Fruit fly (Drosophila melanogaster): ENCODE measurements around the gene CG6614.

The CG6614 gene

dm6 chr2L:11648739-11649138, at the start of gene CG6614:
CG6614 (minus strand) TSS chr2L:11648839.
- TF ChIP-seq TFAM (GFP tag; optimal IDR thresholded peaks at IDR 0.05): no peak
- no peak for TF ChIP-seq wdn (GFP tag; IDR thresholded peaks at IDR 0.05)
- no peak for TF ChIP-seq Dll (GFP tag; IDR thresholded peaks at IDR 0.05; ENCODE audit: partially characterized antibody)
- no peak for TF ChIP-seq fru (optimal IDR thresholded peaks at IDR 0.05)
- TF ChIP-seq HLHmδ (GFP tag; optimal IDR thresholded peaks at IDR 0.05): no peak
- TF ChIP-seq lbe (GFP tag; optimal IDR thresholded peaks at IDR 0.05): no peak
- no peak for TF ChIP-seq tna (GFP tag; IDR thresholded peaks at IDR 0.05; ENCODE audit: partially characterized antibody)
- TF ChIP-seq twi (tag; optimal IDR thresholded peaks at IDR 0.05): no peak
- TF ChIP-seq gce (GFP tag; IDR thresholded peaks at IDR 0.05): no peak
- TF ChIP-seq CG2889 (GFP tag; IDR thresholded peaks at IDR 0.05): no peak
- no peak for TF ChIP-seq stc (GFP tag; IDR thresholded peaks at IDR 0.05)
- no peak for TF ChIP-seq dm (GFP tag; optimal IDR thresholded peaks at IDR 0.05)

dm6 chr2L:11694504-11694903, 45.9 kb upstream of the CG6614 start, which contains the start of gene CG4988:
CG4988 (plus strand) TSS chr2L:11694804.
- TF ChIP-seq fd64A (GFP tag; optimal IDR thresholded peaks at IDR 0.05) (no peak), CG34422 (GFP tag; IDR thresholded peaks at IDR 0.05) (no peak), CG34376 (GFP tag; optimal IDR thresholded peaks at IDR 0.05) (no peak), CG3163 (GFP tag; optimal IDR thresholded peaks at IDR 0.05) (no peak), Myb (GFP tag; optimal IDR thresholded peaks at IDR 0.05) (no peak), BtbVII (GFP tag; optimal IDR thresholded peaks at IDR 0.05) (no peak), sug (tag; optimal IDR thresholded peaks at IDR 0.05) (no peak), kay (GFP tag; optimal IDR thresholded peaks at IDR 0.05) (no peak), slou (GFP tag; optimal IDR thresholded peaks at IDR 0.05) (no peak), dm (GFP tag; optimal IDR thresholded peaks at IDR 0.05) (no peak), lmd (GFP tag; IDR thresholded peaks at IDR 0.05) (no peak), nmo (GFP tag; optimal IDR thresholded peaks at IDR 0.05) (no peak)

dm6 chr2L:11662959-11663358, 14.3 kb upstream of the CG6614 start, which contains the start of gene CG44477:
CG44477 (plus strand) TSS chr2L:11663259.
- no peak for TF ChIP-seq CG18619 (GFP tag; optimal IDR thresholded peaks at IDR 0.05)
- no peak for TF ChIP-seq CG5180 (GFP tag; optimal IDR thresholded peaks at IDR 0.05)

- TF ChIP-seq insv (GFP tag; optimal IDR thresholded peaks at IDR 0.05) (no peak), sr (GFP tag; IDR thresholded peaks at IDR 0.05) (no peak), wor (GFP tag; IDR thresholded peaks at IDR 0.05) (no peak), CG10321 (GFP tag; IDR thresholded peaks at IDR 0.05) (no peak), CG11695 (GFP tag; IDR thresholded peaks at IDR 0.05) (no peak), H2.0 (GFP tag; IDR thresholded peaks at IDR 0.05) (no peak), sc (optimal IDR thresholded peaks at IDR 0.05) (no peak), sc (GFP tag; optimal IDR thresholded peaks at IDR 0.05) (no peak), CG7357 (GFP tag; IDR thresholded peaks at IDR 0.05) (no peak), CG18476 (GFP tag; optimal IDR thresholded peaks at IDR 0.05) (no peak), eyg (GFP tag; optimal IDR thresholded peaks at IDR 0.05) (no peak), CG2120 (GFP tag; optimal IDR thresholded peaks at IDR 0.05) (no peak), tap (tag; optimal IDR thresholded peaks at IDR 0.05) (no peak), Gug (GFP tag; IDR thresholded peaks at IDR 0.05) (no peak), Ada2b (GFP tag; IDR thresholded peaks at IDR 0.05) (no peak), CG31388 (GFP tag; optimal IDR thresholded peaks at IDR 0.05) (no peak), Atf6 (GFP tag; IDR thresholded peaks at IDR 0.05) (no peak), CG10366 (GFP tag; IDR thresholded peaks at IDR 0.05) (no peak), D19B (GFP tag; optimal IDR thresholded peaks at IDR 0.05) (no peak)
Observed at dm6 chr2L:11657110-11657509, 8.5 kb upstream of the CG6614 start, which contains the start of gene CG43167. CG43167 (plus strand) TSS chr2L:11657410.

All from whole organism, embryonic.